Worm (Caenorhabditis elegans) whole organism, early embryonic: ENCODE measurements around the gene R07D5.2.

Source experiments
- ama-1 ChIP-seq: fragments of 150-350 bp; optimal IDR thresholded peaks from 2 replicates; lab custom pipeline; 2014
- flt-1 ChIP-seq: fragments of 200-800 bp; sonication (Bioruptor generic); IDR thresholded peaks from 2 replicates; pipeline ENCODE4 v1.3.6; 2022; ENCODE audit warnings: missing genetic modification characterization, missing compliant biosample characterization

- TF ChIP-seq flt-1 (GFP tag; lab: Robert Waterston, UW), result no peak
- TF ChIP-seq ama-1 (lab: Kevin White, UChicago), result no peak
Measured at ce11 chrX:15084395-15084794, 32.0 kb downstream of the R07D5.2 start, which contains the start of gene F09B12.5.
